Fruit fly (Drosophila melanogaster) Kc167 (cell line): ENCODE data around the gene CG14855.

ENCODE experiments used
- Myc ChIP-seq: fragments of >200 bp; optimal IDR thresholded peaks from 2 replicates; lab custom pipeline; 2017; ENCODE audit warnings: missing external identifiers
- insv ChIP-seq: fragments of >200 bp; optimal IDR thresholded peaks from 3 replicates; lab custom pipeline; 2018; ENCODE audit warnings: missing external identifiers
- psq ChIP-seq: fragments of >200 bp; optimal IDR thresholded peaks from 2 replicates; lab custom pipeline; 2017; ENCODE audit warnings: missing external identifiers

DNA sequence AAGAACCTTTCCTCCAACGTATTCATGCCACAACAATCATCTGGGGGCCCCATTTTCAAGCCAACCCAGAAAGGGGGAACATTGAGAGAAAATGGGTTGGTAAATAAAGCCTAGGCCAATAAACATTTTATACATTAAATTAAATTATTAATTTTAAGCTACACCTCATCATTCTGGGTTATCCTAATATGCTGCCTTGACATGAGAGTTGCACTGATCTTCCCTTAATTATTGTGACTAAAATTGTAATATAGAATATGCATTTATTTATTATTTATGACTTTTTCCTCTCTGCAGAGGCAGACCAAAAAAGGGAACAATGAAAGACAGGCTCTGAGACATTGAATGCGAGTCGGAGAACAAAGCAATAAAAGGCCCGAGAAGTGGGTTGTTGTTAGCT lies 51.7 kb downstream of the CG14855 start:
- no peak for TF ChIP-seq Myc (lab: Kevin White, UChicago)
- TF ChIP-seq insv (lab: Kevin White, UChicago) = no peak
- no peak for TF ChIP-seq psq (lab: Kevin White, UChicago)
